Worm (Caenorhabditis elegans) whole organism, L2 larva: ENCODE data around the gene F59E11.7.

ENCODE experiments used
- C34F6.9 ChIP-seq: fragments of 150-350 bp; optimal IDR thresholded peaks from 2 replicates; lab custom pipeline; 2014; ENCODE audit warnings: missing biosample characterization, missing genetic modification characterization
- F13H6.1 ChIP-seq: sonication (generic microtip); optimal IDR thresholded peaks from 2 replicates; lab custom pipeline; 2016; ENCODE audit warnings: missing genetic modification characterization, missing compliant biosample characterization
- R02D3.7 ChIP-seq: fragments of 150-350 bp; optimal IDR thresholded peaks from 2 replicates; lab custom pipeline; 2014; ENCODE audit warnings: missing biosample characterization, missing genetic modification characterization
- Y55F3AM.14 ChIP-seq: fragments of 200-800 bp; sonication (Bioruptor generic); optimal IDR thresholded peaks from 2 replicates; lab custom pipeline; 2018; ENCODE audit warnings: mild to moderate bottlenecking, missing genetic modification characterization, missing compliant biosample characterization
- ZK546.5 ChIP-seq: sonication (generic microtip); optimal IDR thresholded peaks from 2 replicates; lab custom pipeline; 2017; ENCODE audit warnings: missing biosample characterization, missing genetic modification characterization
- alr-1 ChIP-seq: fragments of 150-350 bp; optimal IDR thresholded peaks from 2 replicates; lab custom pipeline; 2014; ENCODE audit warnings: missing biosample characterization, missing genetic modification characterization
- aly-2 ChIP-seq: fragments of 150-350 bp; optimal IDR thresholded peaks from 2 replicates; lab custom pipeline; 2014; ENCODE audit warnings: missing biosample characterization, missing genetic modification characterization
- ama-1 ChIP-seq: fragments of 150-350 bp; optimal IDR thresholded peaks from 2 replicates; lab custom pipeline; 2018; ENCODE audit warnings: inconsistent platforms
- blmp-1 ChIP-seq: sonication (generic microtip); optimal IDR thresholded peaks from 2 replicates; lab custom pipeline; 2017; ENCODE audit warnings: missing genetic modification characterization, mild to moderate bottlenecking, missing compliant biosample characterization, antibody characterized with exemption, moderate library complexity; ENCODE audit not compliant: insufficient read depth
- ceh-16 ChIP-seq: fragments of 150-350 bp; optimal IDR thresholded peaks from 2 replicates; lab custom pipeline; 2014; ENCODE audit warnings: missing biosample characterization, missing genetic modification characterization
- ceh-82 ChIP-seq: fragments of 150-350 bp; optimal IDR thresholded peaks from 2 replicates; lab custom pipeline; 2014; ENCODE audit warnings: missing biosample characterization, missing genetic modification characterization
- crh-2 ChIP-seq: sonication (generic microtip); optimal IDR thresholded peaks from 2 replicates; lab custom pipeline; 2017; ENCODE audit warnings: missing biosample characterization, missing genetic modification characterization
- dmd-4 ChIP-seq: sonication (generic microtip); optimal IDR thresholded peaks from 2 replicates; lab custom pipeline; 2017; ENCODE audit warnings: missing biosample characterization, missing genetic modification characterization
- elt-3 ChIP-seq: sonication (generic microtip); optimal IDR thresholded peaks from 2 replicates; lab custom pipeline; 2017; ENCODE audit warnings: missing biosample characterization, missing genetic modification characterization
- fos-1 ChIP-seq: fragments of 150-350 bp; optimal IDR thresholded peaks from 2 replicates; lab custom pipeline; 2014; ENCODE audit warnings: missing biosample characterization, missing genetic modification characterization
- lin-13 ChIP-seq: fragments of 150-350 bp; optimal IDR thresholded peaks from 2 replicates; lab custom pipeline; 2014; ENCODE audit warnings: missing biosample characterization, missing genetic modification reagents, missing genetic modification characterization
- lin-39 ChIP-seq: fragments of 150-350 bp; optimal IDR thresholded peaks from 2 replicates; lab custom pipeline; 2014; ENCODE audit warnings: missing biosample characterization, missing genetic modification reagents, missing genetic modification characterization
- lsy-2 ChIP-seq, 2 experiments: fragments of 150-350 bp in 1 of 2; sonication (generic microtip) in 1 of 2; optimal IDR thresholded peaks; 2 replicates each; lab custom pipeline; 2014 to 2017; ENCODE audit warnings: missing biosample characterization in 2 of 2, missing genetic modification characterization in 2 of 2
- mab-5 ChIP-seq: fragments of 150-350 bp; optimal IDR thresholded peaks from 2 replicates; lab custom pipeline; 2014; ENCODE audit warnings: missing biosample characterization, missing genetic modification characterization
- mbf-1 ChIP-seq: sonication (generic microtip); optimal IDR thresholded peaks from 2 replicates; lab custom pipeline; 2017; ENCODE audit warnings: missing biosample characterization, missing genetic modification characterization
- mdl-1 ChIP-seq, 2 experiments: fragments of 150-350 bp in 1 of 2; sonication (generic microtip) in 1 of 2; optimal IDR thresholded peaks; 2 replicates each; lab custom pipeline; 2017; ENCODE audit warnings: missing biosample characterization in 2 of 2, missing genetic modification characterization in 2 of 2
- nhr-10 ChIP-seq: sonication (generic microtip); optimal IDR thresholded peaks from 2 replicates; lab custom pipeline; 2017; ENCODE audit warnings: missing biosample characterization, missing genetic modification characterization
- nhr-11 ChIP-seq: fragments of 150-350 bp; optimal IDR thresholded peaks from 2 replicates; lab custom pipeline; 2014; ENCODE audit warnings: missing biosample characterization, missing genetic modification characterization
- nhr-12 ChIP-seq: fragments of 150-350 bp; optimal IDR thresholded peaks from 2 replicates; lab custom pipeline; 2014; ENCODE audit warnings: missing biosample characterization, missing genetic modification characterization
- nhr-21 ChIP-seq: fragments of 150-350 bp; optimal IDR thresholded peaks from 2 replicates; lab custom pipeline; 2014; ENCODE audit warnings: missing biosample characterization, missing genetic modification characterization
- nhr-23 ChIP-seq: fragments of 150-350 bp; optimal IDR thresholded peaks from 2 replicates; lab custom pipeline; 2014; ENCODE audit warnings: missing biosample characterization, missing genetic modification reagents, missing genetic modification characterization
- nhr-237 ChIP-seq: fragments of 150-350 bp; optimal IDR thresholded peaks from 2 replicates; lab custom pipeline; 2014; ENCODE audit warnings: missing biosample characterization, missing genetic modification characterization
- nhr-25 ChIP-seq: fragments of 150-350 bp; sonication (generic microtip); optimal IDR thresholded peaks from 3 replicates; lab custom pipeline; 2014; ENCODE audit warnings: missing biosample characterization, missing genetic modification characterization
- nhr-6 ChIP-seq: fragments of 150-350 bp; optimal IDR thresholded peaks from 2 replicates; lab custom pipeline; 2014; ENCODE audit warnings: missing biosample characterization, missing genetic modification characterization
- nhr-77 ChIP-seq: fragments of 150-350 bp; optimal IDR thresholded peaks from 2 replicates; lab custom pipeline; 2014; ENCODE audit warnings: missing biosample characterization, missing genetic modification characterization
- peb-1 ChIP-seq: fragments of 150-350 bp; optimal IDR thresholded peaks from 2 replicates; lab custom pipeline; 2014; ENCODE audit warnings: missing biosample characterization, missing genetic modification characterization
- sem-4 ChIP-seq: fragments of 150-350 bp; optimal IDR thresholded peaks from 2 replicates; lab custom pipeline; 2014; ENCODE audit warnings: missing biosample characterization, missing genetic modification reagents, missing genetic modification characterization
- skn-1 ChIP-seq: sonication (generic microtip); optimal IDR thresholded peaks from 2 replicates; lab custom pipeline; 2017; ENCODE audit warnings: missing biosample characterization, missing genetic modification characterization
- sma-3 ChIP-seq: sonication (generic microtip); optimal IDR thresholded peaks from 2 replicates; lab custom pipeline; 2016; ENCODE audit warnings: missing genetic modification reagents, missing genetic modification characterization, missing compliant biosample characterization
- sma-9 ChIP-seq, 2 experiments: fragments of 150-350 bp in 1 of 2; sonication (generic microtip) in 1 of 2; optimal IDR thresholded peaks; 2 replicates each; lab custom pipeline; 2014 to 2016; ENCODE audit warnings: missing genetic modification characterization in 2 of 2, mild to moderate bottlenecking in 1 of 2, missing biosample characterization in 1 of 2, missing compliant biosample characterization in 1 of 2, missing genetic modification reagents in 1 of 2, moderate library complexity in 1 of 2
- ztf-1 ChIP-seq: fragments of 200-800 bp; sonication (Bioruptor generic); conservative IDR thresholded peaks from 2 replicates; pipeline ENCODE4 v1.3.6; 2022; ENCODE audit warnings: missing genetic modification characterization, missing compliant biosample characterization

Gene F59E11.7

DNA sequence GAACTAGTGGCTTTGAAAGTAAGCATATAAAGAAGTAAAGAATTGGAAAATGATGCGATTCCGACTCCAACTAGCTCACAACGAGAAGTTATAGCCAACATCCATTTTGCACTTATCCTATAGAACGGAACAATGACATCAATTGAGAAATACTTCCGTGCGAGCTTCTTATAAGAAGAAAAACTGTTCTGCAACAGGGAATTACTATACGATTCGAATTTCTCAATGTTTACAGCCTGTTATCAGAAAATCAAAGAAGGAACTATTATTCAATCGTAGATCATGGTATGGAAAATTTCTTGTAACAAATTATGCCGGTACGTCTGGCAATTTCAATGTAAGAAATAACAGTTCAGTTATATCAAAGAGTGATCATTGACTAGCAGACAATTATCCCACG, 4.3 kb upstream of the F59E11.7 start, which contains the start of gene str-85:
Gene str-85, minus strand, starts transcription at position 101 of the 400 bp plus-strand sequence.
- TF ChIP-seq mbf-1 (tag; lab: Kevin White, UChicago) (no peak), alr-1 (tag; lab: Kevin White, UChicago) (no peak)

DNA sequence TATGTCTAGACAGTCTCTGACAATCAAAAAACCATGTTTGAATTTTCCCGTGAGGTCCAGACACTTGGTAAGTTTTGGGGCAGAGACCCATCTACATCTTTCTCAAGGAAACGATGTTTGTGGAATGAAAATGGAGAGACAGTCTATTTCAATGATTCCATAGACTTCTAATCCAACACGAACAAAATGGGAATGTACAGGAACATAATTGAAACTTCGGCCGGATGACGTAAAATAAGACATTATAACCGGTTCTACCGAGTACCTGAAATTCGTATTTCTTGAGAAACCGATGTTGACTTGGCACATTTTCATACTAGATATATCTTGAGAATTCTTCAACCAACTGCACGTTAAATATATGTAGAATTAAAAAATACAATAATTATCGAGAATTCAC, 1.9 kb upstream of the F59E11.7 start, which contains the start of gene str-87:
Gene str-87, minus strand, starts transcription at position 101 of the 400 bp plus-strand sequence.
- TF ChIP-seq lin-13 (GFP tag; lab: Kevin White, UChicago) (no peak), C34F6.9 (no peak), dmd-4 (tag; lab: Kevin White, UChicago) (no peak), nhr-11 (tag; lab: Kevin White, UChicago) (no peak), lin-39 (no peak), peb-1 (tag; lab: Kevin White, UChicago) (no peak), nhr-21 (tag; lab: Kevin White, UChicago) (no peak), mab-5 (tag; lab: Kevin White, UChicago) (no peak), elt-3 (tag; lab: Kevin White, UChicago) (no peak), mdl-1 (tag; optimal IDR thresholded peaks at IDR 0.05; lab: Kevin White, UChicago) (no peak), ceh-16 (tag; lab: Kevin White, UChicago) (no peak), ceh-82 (tag; lab: Kevin White, UChicago) (no peak), mbf-1 (tag; lab: Kevin White, UChicago) (no peak), nhr-6 (tag; lab: Kevin White, UChicago) (no peak), ZK546.5 (tag; lab: Kevin White, UChicago) (no peak), F13H6.1 (tag; lab: Kevin White, UChicago) (no peak), ztf-1 (GFP tag; lab: Robert Waterston, UW) (no peak), nhr-23 (tag; lab: Kevin White, UChicago) (no peak), R02D3.7 (tag; lab: Kevin White, UChicago) (no peak)

DNA sequence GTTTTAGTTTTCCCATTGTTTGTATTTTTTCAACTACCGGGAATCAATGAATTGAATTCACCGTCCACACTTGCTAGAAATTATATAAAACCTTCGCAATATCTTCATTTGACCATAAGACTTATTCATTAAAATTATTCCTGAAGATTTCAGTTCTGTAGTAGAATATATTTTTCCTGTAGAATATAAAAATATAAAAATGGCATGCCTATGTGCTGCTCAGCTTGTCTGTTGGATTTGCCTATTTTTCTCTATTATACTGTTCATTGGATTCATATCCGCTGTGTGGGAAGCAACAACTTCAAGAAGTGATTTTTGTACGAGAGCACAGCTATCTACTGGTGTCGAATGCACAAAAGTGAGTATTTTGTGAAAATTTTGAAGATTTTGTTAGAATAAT, 1.6 kb downstream of the F59E11.7 start, which contains the start of gene F59E11.6:
Gene F59E11.6, plus strand, starts transcription at position 111 of the 400 bp plus-strand sequence.
- TF ChIP-seq nhr-23 (tag; lab: Kevin White, UChicago) (no peak), ceh-16 (tag; lab: Kevin White, UChicago) (no peak), ama-1 (lab: Kevin White, UChicago) (no peak), crh-2 (tag; lab: Kevin White, UChicago) (no peak), skn-1 (no peak), Y55F3AM.14 (no peak)

DNA sequence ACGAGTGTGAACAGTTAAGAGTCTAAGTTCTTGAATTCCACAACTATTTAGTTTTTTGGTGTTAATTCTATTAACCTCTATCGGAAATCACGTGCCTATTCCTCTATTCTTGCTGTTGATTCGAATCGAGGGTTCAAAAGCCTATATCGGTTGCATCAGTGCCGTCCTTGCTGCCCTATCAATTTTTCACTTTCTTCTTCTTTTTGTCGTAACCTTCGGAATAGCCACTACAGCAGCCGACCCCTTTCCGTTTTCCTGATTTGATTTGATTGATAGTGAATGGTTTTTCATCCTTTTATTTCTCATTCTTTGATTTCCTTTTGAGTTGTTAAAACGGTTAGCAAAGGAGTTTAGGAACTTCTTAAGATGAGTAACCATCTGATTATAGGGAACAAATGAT, 4.2 kb downstream of the F59E11.7 start:
- TF ChIP-seq crh-2 (tag; lab: Kevin White, UChicago): peak; percentile 15
- TF ChIP-seq nhr-21 (tag; lab: Kevin White, UChicago): peak; percentile 45
- peak; percentile 33 for TF ChIP-seq nhr-25 (tag; lab: Kevin White, UChicago)
- peak; percentile 42 for TF ChIP-seq sma-9 (GFP tag; optimal IDR thresholded peaks at IDR 0.05; lab: Kevin White, UChicago)
- no peak for TF ChIP-seq sma-9 (tag; optimal IDR thresholded peaks at IDR 0.05; lab: Kevin White, UChicago)
- peak; percentile 91 for TF ChIP-seq blmp-1 (tag; lab: Kevin White, UChicago)
- peak; percentile 33 for TF ChIP-seq sma-3 (GFP tag; lab: Kevin White, UChicago)
- TF ChIP-seq mab-5 (tag; lab: Kevin White, UChicago): no peak
- no peak for TF ChIP-seq nhr-10 (tag; lab: Kevin White, UChicago)
- TF ChIP-seq lsy-2 (tag; optimal IDR thresholded peaks at IDR 0.05; lab: Kevin White, UChicago): no peak
- TF ChIP-seq sem-4: peak; percentile 10

DNA sequence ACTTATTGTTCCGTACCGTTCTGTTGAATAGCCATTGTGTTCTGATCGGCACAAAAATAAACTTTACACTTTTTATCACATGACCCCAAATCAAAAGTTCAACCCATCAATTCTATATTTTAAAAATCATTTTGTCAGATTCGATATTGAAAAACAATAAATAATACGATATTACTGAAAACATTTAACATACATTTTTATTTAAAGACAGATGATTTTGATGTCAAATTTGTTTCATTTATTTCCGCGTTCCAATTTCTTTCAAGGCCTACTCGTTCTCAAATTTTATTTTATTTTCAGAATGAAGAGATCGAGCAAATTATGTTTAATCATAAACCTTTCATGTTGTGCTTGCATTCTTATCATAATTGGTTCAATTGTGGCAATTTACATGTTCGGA, 4.8 kb downstream of the F59E11.7 start, which contains the start of gene F59E11.5:
Gene F59E11.5, plus strand, starts transcription at position 301 of the 400 bp plus-strand sequence.
- no peak for TF ChIP-seq ztf-1 (GFP tag; lab: Robert Waterston, UW)
- TF ChIP-seq nhr-25 (tag; lab: Kevin White, UChicago): peak; percentile 35
- TF ChIP-seq, all 48 proteins: peak for 1

DNA sequence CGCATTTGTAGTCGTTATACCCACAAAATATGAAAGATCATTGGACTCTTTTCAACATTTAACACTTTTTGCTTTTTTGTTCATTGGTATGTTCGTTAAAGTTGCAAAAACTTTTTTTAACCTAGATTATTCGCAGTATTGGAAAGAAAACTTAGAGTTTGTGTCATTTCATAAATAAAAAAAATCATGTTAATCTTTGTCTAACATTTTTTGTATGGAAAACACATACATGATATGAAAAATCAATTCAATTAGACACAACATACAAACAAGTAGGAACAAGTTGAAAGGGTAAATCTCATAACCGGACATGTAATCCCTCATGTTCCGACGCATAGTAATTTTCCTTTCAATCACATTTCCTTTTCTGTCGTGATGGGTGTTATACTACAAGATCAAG, 11.1 kb downstream of the F59E11.7 start, which contains the start of gene F59E11.2:
Gene F59E11.2, plus strand, starts transcription at position 301 of the 400 bp plus-strand sequence.
- TF ChIP-seq nhr-77 (tag; lab: Kevin White, UChicago): no peak
- TF ChIP-seq nhr-21 (tag; lab: Kevin White, UChicago): no peak
- no peak for TF ChIP-seq crh-2 (tag; lab: Kevin White, UChicago)
- no peak for TF ChIP-seq nhr-12 (tag; lab: Kevin White, UChicago)
- no peak for TF ChIP-seq blmp-1 (tag; lab: Kevin White, UChicago)
- no peak for TF ChIP-seq nhr-6 (tag; lab: Kevin White, UChicago)
- TF ChIP-seq nhr-23 (tag; lab: Kevin White, UChicago): no peak
- no peak for TF ChIP-seq sma-9 (GFP tag; optimal IDR thresholded peaks at IDR 0.05; lab: Kevin White, UChicago)
- TF ChIP-seq sma-9 (tag; optimal IDR thresholded peaks at IDR 0.05; lab: Kevin White, UChicago): no peak
- no peak for TF ChIP-seq aly-2 (tag; lab: Kevin White, UChicago)
- TF ChIP-seq nhr-237 (tag; lab: Kevin White, UChicago): no peak
- TF ChIP-seq sem-4: no peak
- TF ChIP-seq fos-1 (tag; lab: Kevin White, UChicago): no peak
- TF ChIP-seq nhr-25 (tag; lab: Kevin White, UChicago): no peak
- no peak for TF ChIP-seq peb-1 (tag; lab: Kevin White, UChicago)
